Worm (Caenorhabditis elegans) whole organism, midembryonic: ENCODE measurements around the gene F48G7.4.

Experiments used
- T22C8.4 ChIP-seq: fragments of 200-800 bp; sonication (Bioruptor generic); IDR thresholded peaks from 2 replicates; pipeline ENCODE4 v1.3.6; 2022; ENCODE audit warnings: missing genetic modification characterization, missing compliant biosample characterization
- cog-1 ChIP-seq: sonication (generic microtip); optimal IDR thresholded peaks from 2 replicates; lab custom pipeline; 2016; ENCODE audit warnings: missing genetic modification characterization, missing compliant biosample characterization
- flt-1 ChIP-seq: fragments of 200-800 bp; sonication (Bioruptor generic); IDR thresholded peaks from 2 replicates; pipeline ENCODE4 v1.3.6; 2022; ENCODE audit warnings: missing genetic modification characterization, missing compliant biosample characterization
- klf-2 ChIP-seq: fragments of 200-800 bp; sonication (Bioruptor generic); conservative IDR thresholded peaks from 2 replicates; pipeline ENCODE4 v1.3.6; 2022; ENCODE audit warnings: missing genetic modification reagents, missing genetic modification characterization, missing compliant biosample characterization
- med-1 ChIP-seq: sonication (generic microtip); optimal IDR thresholded peaks from 2 replicates; lab custom pipeline; 2017; ENCODE audit warnings: missing genetic modification characterization, mild to moderate bottlenecking, missing compliant biosample characterization, antibody characterized with exemption, missing genetic modification reagents; ENCODE audit not compliant: insufficient read depth
- ref-1 ChIP-seq: fragments of 200-800 bp; sonication (Bioruptor generic); conservative IDR thresholded peaks from 2 replicates; pipeline ENCODE4 v1.3.6; 2022; ENCODE audit warnings: missing genetic modification reagents, missing genetic modification characterization, missing compliant biosample characterization
- tab-1 ChIP-seq: fragments of 200-800 bp; sonication (Bioruptor generic); IDR thresholded peaks from 2 replicates; pipeline ENCODE4 v1.3.6; 2022; ENCODE audit warnings: missing genetic modification characterization, missing compliant biosample characterization
- ztf-23 ChIP-seq: fragments of 200-800 bp; sonication (Bioruptor generic); IDR thresholded peaks from 2 replicates; pipeline ENCODE4 v1.3.6; 2022; ENCODE audit warnings: missing genetic modification reagents, missing genetic modification characterization, missing compliant biosample characterization
- ztf-29 ChIP-seq: fragments of 200-800 bp; sonication (Bioruptor generic); IDR thresholded peaks from 2 replicates; pipeline ENCODE4 v1.3.6; 2022; ENCODE audit warnings: missing genetic modification reagents, missing genetic modification characterization, missing compliant biosample characterization

The F48G7.4 gene

ce11 chrV:657678-658077 lies 38.4 kb downstream of the F48G7.4 start, which contains the start of gene srh-246:
Gene srh-246, minus strand, starts transcription at chrV:657778.
- TF ChIP-seq ztf-23 (GFP tag; lab: Robert Waterston, UW): no peak
- no peak for TF ChIP-seq tab-1
- TF ChIP-seq flt-1 (GFP tag; lab: Robert Waterston, UW): no peak
- no peak for TF ChIP-seq klf-2
- no peak for TF ChIP-seq T22C8.4 (GFP tag; lab: Robert Waterston, UW)
- no peak for TF ChIP-seq med-1
- no peak for TF ChIP-seq cog-1
- no peak for TF ChIP-seq ztf-29 (GFP tag; lab: Robert Waterston, UW)
- no peak for TF ChIP-seq ref-1 (GFP tag; lab: Robert Waterston, UW)

- TF ChIP-seq flt-1 (GFP tag; lab: Robert Waterston, UW) (peak; percentile 68; the same call in 1 of the 2 replicates), klf-2 (peak; percentile 59; the same call in 1 of the 2 replicates)
These were observed 38.9 kb downstream of the F48G7.4 start for ce11 chrV:658140-658539.

- no peak for TF ChIP-seq T22C8.4 (GFP tag; lab: Robert Waterston, UW)
- TF ChIP-seq med-1: no peak
- no peak for TF ChIP-seq flt-1 (GFP tag; lab: Robert Waterston, UW)
- no peak for TF ChIP-seq klf-2
- TF ChIP-seq tab-1: no peak
- TF ChIP-seq ztf-23 (GFP tag; lab: Robert Waterston, UW): no peak
- no peak for TF ChIP-seq ztf-29 (GFP tag; lab: Robert Waterston, UW)
- TF ChIP-seq cog-1: no peak
- no peak for TF ChIP-seq ref-1 (GFP tag; lab: Robert Waterston, UW)
These were observed 41.0 kb downstream of the F48G7.4 start, which contains the start of gene F31F4.17 for ce11 chrV:660210-660609. Gene F31F4.17, minus strand, starts transcription at chrV:660310.

ce11 chrV:664337-664847 lies 45.1 kb downstream of the F48G7.4 start, which contains the start of the genes F31F4.11 and srh-266:
Gene F31F4.11, minus strand, starts transcription at chrV:664437.
Gene srh-266, plus strand, starts transcription at chrV:664797.
- TF ChIP-seq cog-1: no peak
- no peak for TF ChIP-seq flt-1 (GFP tag; lab: Robert Waterston, UW)
- TF ChIP-seq T22C8.4 (GFP tag; lab: Robert Waterston, UW): no peak
- no peak for TF ChIP-seq med-1
- TF ChIP-seq ztf-23 (GFP tag; lab: Robert Waterston, UW): no peak
- TF ChIP-seq ref-1 (GFP tag; lab: Robert Waterston, UW): no peak
- TF ChIP-seq tab-1: no peak
- TF ChIP-seq ztf-29 (GFP tag; lab: Robert Waterston, UW): no peak
- TF ChIP-seq klf-2: no peak

- no peak for TF ChIP-seq med-1
- TF ChIP-seq ztf-29 (GFP tag; lab: Robert Waterston, UW): no peak
- no peak for TF ChIP-seq tab-1
- no peak for TF ChIP-seq ztf-23 (GFP tag; lab: Robert Waterston, UW)
- no peak for TF ChIP-seq cog-1
- no peak for TF ChIP-seq flt-1 (GFP tag; lab: Robert Waterston, UW)
- TF ChIP-seq klf-2: no peak
- TF ChIP-seq T22C8.4 (GFP tag; lab: Robert Waterston, UW): no peak
- no peak for TF ChIP-seq ref-1 (GFP tag; lab: Robert Waterston, UW)
These were observed 48.2 kb downstream of the F48G7.4 start, which contains the start of gene nhr-180 for ce11 chrV:667459-667858. Gene nhr-180, minus strand, starts transcription at chrV:667510.
